Worm (Caenorhabditis elegans): Measurements from ENCODE around the gene unc-42.

DNA sequence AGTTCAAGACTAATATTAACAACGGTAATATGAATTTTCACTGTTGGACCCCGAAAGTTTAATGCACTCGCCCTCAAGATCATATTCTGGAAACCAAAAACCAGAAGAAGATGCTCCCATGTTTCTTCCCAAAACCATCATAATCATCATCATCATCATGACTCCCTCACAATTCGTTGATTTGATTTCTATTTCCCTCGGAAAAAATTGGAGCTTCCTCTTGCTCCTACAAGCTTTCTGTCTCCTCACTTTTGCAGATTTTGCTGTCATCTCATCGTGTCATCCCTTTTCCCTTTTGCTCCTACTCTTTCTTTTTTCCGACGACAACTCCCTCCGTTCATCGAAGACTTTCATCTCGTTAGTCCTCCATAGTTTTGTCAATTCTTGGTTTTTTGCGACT lies 2.8 kb upstream of the unc-42 start, which contains the start of gene F46B6.2:
- TF ChIP-seq lin-15B (tag; optimal IDR thresholded peaks at IDR 0.05) = no peak
- TF ChIP-seq pha-4 (tag; optimal IDR thresholded peaks at IDR 0.05) = no peak
- TF ChIP-seq aly-2 (tag; optimal IDR thresholded peaks at IDR 0.05) = no peak
- TF ChIP-seq ceh-82 (tag; optimal IDR thresholded peaks at IDR 0.05) = no peak
- no peak for TF ChIP-seq lin-39 (tag; optimal IDR thresholded peaks at IDR 0.05)
- no peak for TF ChIP-seq elt-1 (tag; optimal IDR thresholded peaks at IDR 0.05)
- no peak for TF ChIP-seq nhr-12 (tag; optimal IDR thresholded peaks at IDR 0.05)
- no peak for TF ChIP-seq zag-1 (tag; optimal IDR thresholded peaks at IDR 0.05)
- no peak for TF ChIP-seq fkh-10 (GFP tag; optimal IDR thresholded peaks at IDR 0.05)
- TF ChIP-seq nhr-237 (tag; optimal IDR thresholded peaks at IDR 0.05) = no peak
- no peak for TF ChIP-seq unc-62 (GFP tag; optimal IDR thresholded peaks at IDR 0.05)
- TF ChIP-seq nhr-23 (tag; optimal IDR thresholded peaks at IDR 0.05) = no peak

Data from whole organism, L3 larva.